Worm (Caenorhabditis elegans) whole organism, mixed stage, embryonic: Measurements from ENCODE around the gene Y59H11AR.10.

Source experiments
- M03D4.4 ChIP-seq: sonication (generic microtip); optimal IDR thresholded peaks from 2 replicates; lab custom pipeline; 2017; ENCODE audit warnings: mild to moderate bottlenecking, missing genetic modification characterization, missing compliant biosample characterization
- bed-3 ChIP-seq: fragments of 200-800 bp; sonication (Bioruptor generic); optimal IDR thresholded peaks from 3 replicates; lab custom pipeline; 2018; ENCODE audit warnings: mild to moderate bottlenecking, missing genetic modification characterization, moderate library complexity, missing compliant biosample characterization
- blmp-1 ChIP-seq: fragments of 150-350 bp; optimal IDR thresholded peaks from 2 replicates; lab custom pipeline; 2014; ENCODE audit warnings: missing biosample characterization, missing genetic modification characterization
- ceh-39 ChIP-seq: fragments of 150-350 bp; optimal IDR thresholded peaks from 2 replicates; lab custom pipeline; 2014; ENCODE audit warnings: missing biosample characterization, missing genetic modification characterization
- ceh-43 ChIP-seq: fragments of 200-800 bp; sonication (Bioruptor generic); optimal IDR thresholded peaks from 2 replicates; lab custom pipeline; 2018; ENCODE audit warnings: mild to moderate bottlenecking, missing genetic modification characterization, moderate library complexity, missing compliant biosample characterization
- ceh-83 ChIP-seq: fragments of 200-800 bp; sonication (Bioruptor generic); optimal IDR thresholded peaks from 2 replicates; lab custom pipeline; 2018; ENCODE audit warnings: mild to moderate bottlenecking, missing genetic modification characterization, missing compliant biosample characterization
- ces-1 ChIP-seq: fragments of 150-350 bp; optimal IDR thresholded peaks from 2 replicates; lab custom pipeline; 2014; ENCODE audit warnings: missing biosample characterization, missing genetic modification reagents, missing genetic modification characterization
- cnd-1 ChIP-seq: fragments of 200-800 bp; sonication (Bioruptor generic); optimal IDR thresholded peaks from 2 replicates; lab custom pipeline; 2018; ENCODE audit warnings: mild to moderate bottlenecking, missing genetic modification characterization, missing compliant biosample characterization
- drap-1 ChIP-seq: fragments of 200-800 bp; sonication (Bioruptor generic); optimal IDR thresholded peaks from 3 replicates; lab custom pipeline; 2018; ENCODE audit warnings: mild to moderate bottlenecking, missing genetic modification characterization, missing compliant biosample characterization
- elt-1 ChIP-seq: sonication (generic microtip); optimal IDR thresholded peaks from 2 replicates; lab custom pipeline; 2017; ENCODE audit warnings: missing genetic modification characterization, mild to moderate bottlenecking, missing compliant biosample characterization, antibody characterized with exemption, moderate library complexity, borderline replicate concordance; ENCODE audit not compliant: insufficient read depth
- elt-3 ChIP-seq: fragments of 150-350 bp; optimal IDR thresholded peaks from 2 replicates; lab custom pipeline; 2014; ENCODE audit warnings: missing biosample characterization, missing genetic modification characterization
- flh-1 ChIP-seq: fragments of 200-800 bp; sonication (Bioruptor generic); optimal IDR thresholded peaks from 2 replicates; lab custom pipeline; 2018; ENCODE audit warnings: mild to moderate bottlenecking, missing genetic modification characterization, moderate library complexity, missing compliant biosample characterization
- ham-2 ChIP-seq: fragments of 200-800 bp; sonication (Bioruptor generic); optimal IDR thresholded peaks from 2 replicates; lab custom pipeline; 2018; ENCODE audit warnings: mild to moderate bottlenecking, missing genetic modification characterization, missing compliant biosample characterization
- hlh-1 ChIP-seq: fragments of 150-350 bp; optimal IDR thresholded peaks from 2 replicates; lab custom pipeline; 2014; ENCODE audit warnings: missing biosample characterization, missing genetic modification reagents, missing genetic modification characterization
- lin-13 ChIP-seq: fragments of 150-350 bp; optimal IDR thresholded peaks from 2 replicates; lab custom pipeline; 2014; ENCODE audit warnings: missing biosample characterization, missing genetic modification characterization
- lin-32 ChIP-seq: fragments of 200-800 bp; sonication (Bioruptor generic); optimal IDR thresholded peaks from 2 replicates; lab custom pipeline; 2018; ENCODE audit warnings: mild to moderate bottlenecking, missing genetic modification characterization, missing compliant biosample characterization
- lsy-2 ChIP-seq: fragments of 150-350 bp; optimal IDR thresholded peaks from 2 replicates; lab custom pipeline; 2014; ENCODE audit warnings: missing biosample characterization, missing genetic modification characterization
- mab-5 ChIP-seq: fragments of 150-350 bp; optimal IDR thresholded peaks from 2 replicates; lab custom pipeline; 2014; ENCODE audit warnings: missing biosample characterization, missing genetic modification characterization
- mep-1 ChIP-seq: fragments of 150-350 bp; optimal IDR thresholded peaks from 2 replicates; lab custom pipeline; 2017; ENCODE audit warnings: missing biosample characterization, missing genetic modification reagents, missing genetic modification characterization, inconsistent platforms
- mls-2 ChIP-seq: sonication (generic microtip); optimal IDR thresholded peaks from 2 replicates; lab custom pipeline; 2016; ENCODE audit warnings: mild to moderate bottlenecking, missing genetic modification characterization, moderate library complexity, missing compliant biosample characterization
- nhr-12 ChIP-seq: fragments of 150-350 bp; optimal IDR thresholded peaks from 2 replicates; lab custom pipeline; 2014; ENCODE audit warnings: missing biosample characterization, missing genetic modification characterization
- nhr-2 ChIP-seq: fragments of 150-350 bp; optimal IDR thresholded peaks from 2 replicates; lab custom pipeline; 2014; ENCODE audit warnings: missing biosample characterization, missing genetic modification characterization
- nhr-237 ChIP-seq: fragments of 150-350 bp; optimal IDR thresholded peaks from 2 replicates; lab custom pipeline; 2014; ENCODE audit warnings: missing biosample characterization, missing genetic modification characterization
- nhr-28 ChIP-seq: fragments of 150-350 bp; optimal IDR thresholded peaks from 2 replicates; lab custom pipeline; 2014; ENCODE audit warnings: missing biosample characterization, missing genetic modification characterization
- nhr-76 ChIP-seq: sonication (generic microtip); optimal IDR thresholded peaks from 2 replicates; lab custom pipeline; 2017; ENCODE audit warnings: missing biosample characterization, missing genetic modification characterization
- pha-4 ChIP-seq: fragments of 150-350 bp; optimal IDR thresholded peaks from 2 replicates; lab custom pipeline; 2018; ENCODE audit warnings: missing biosample characterization, missing genetic modification reagents, missing genetic modification characterization
- sem-2 ChIP-seq: fragments of 200-800 bp; sonication (Bioruptor generic); optimal IDR thresholded peaks from 2 replicates; lab custom pipeline; 2018; ENCODE audit warnings: mild to moderate bottlenecking, missing genetic modification characterization, missing compliant biosample characterization
- snpc-4 ChIP-seq: fragments of 150-350 bp; optimal IDR thresholded peaks from 2 replicates; lab custom pipeline; 2014; ENCODE audit warnings: missing biosample characterization, missing genetic modification characterization
- sptf-1 ChIP-seq: sonication (generic microtip); optimal IDR thresholded peaks from 2 replicates; lab custom pipeline; 2017; ENCODE audit warnings: mild to moderate bottlenecking, missing genetic modification characterization, moderate library complexity, missing compliant biosample characterization
- tbx-8 ChIP-seq: fragments of 200-800 bp; sonication (Bioruptor generic); optimal IDR thresholded peaks from 2 replicates; lab custom pipeline; 2018; ENCODE audit warnings: mild to moderate bottlenecking, missing genetic modification characterization, moderate library complexity, missing compliant biosample characterization
- unc-120 ChIP-seq: sonication (generic microtip); optimal IDR thresholded peaks from 2 replicates; lab custom pipeline; 2017; ENCODE audit warnings: missing genetic modification characterization, missing compliant biosample characterization; ENCODE audit not compliant: poor library complexity, severe bottlenecking
- unc-39 ChIP-seq: fragments of 150-350 bp; optimal IDR thresholded peaks from 2 replicates; lab custom pipeline; 2014; ENCODE audit warnings: missing biosample characterization, missing genetic modification characterization
- unc-62 ChIP-seq: fragments of 150-350 bp; optimal IDR thresholded peaks from 2 replicates; lab custom pipeline; 2014; ENCODE audit warnings: missing biosample characterization, missing genetic modification reagents, missing genetic modification characterization
- zip-8 ChIP-seq: fragments of 150-350 bp; optimal IDR thresholded peaks from 2 replicates; lab custom pipeline; 2014; ENCODE audit warnings: missing biosample characterization, missing genetic modification characterization
- ztf-11 ChIP-seq: fragments of 150-350 bp; optimal IDR thresholded peaks from 2 replicates; lab custom pipeline; 2014; ENCODE audit warnings: missing biosample characterization, missing genetic modification characterization

The Y59H11AR.10 gene

DNA sequence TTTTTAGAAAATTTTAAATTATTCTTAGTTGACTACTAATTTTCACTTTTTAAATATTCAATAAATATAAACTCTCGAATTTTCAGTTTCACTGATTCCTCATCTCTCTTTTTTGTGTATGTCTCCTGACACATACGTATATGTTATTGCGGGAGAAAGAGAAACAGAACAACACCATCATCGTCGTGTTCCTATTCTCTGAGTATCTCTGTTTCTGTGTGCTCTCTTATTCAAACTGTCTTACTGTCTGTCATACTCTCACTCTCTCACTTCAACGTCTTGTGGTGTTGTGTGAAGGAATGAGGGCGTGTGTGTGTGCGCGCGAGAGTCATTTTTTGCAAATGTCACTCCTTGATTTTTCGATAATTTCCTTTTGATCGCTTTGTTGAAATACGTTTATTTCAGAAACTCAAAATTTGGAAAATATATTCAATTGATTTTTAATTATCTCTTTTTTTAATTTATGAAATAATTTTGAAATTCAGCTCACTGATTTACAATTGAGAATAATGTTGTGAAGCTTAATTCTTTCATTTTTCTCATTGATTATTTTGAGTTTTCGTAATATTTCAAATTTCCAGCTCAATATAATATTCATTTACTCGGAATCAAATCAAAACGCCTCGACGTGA lies 17.2 kb downstream of the Y59H11AR.10 start, which contains the start of gene lin-49:
Gene lin-49 (plus strand): TSS at position 582 of the 632 bp plus-strand sequence.
- TF ChIP-seq ceh-39 (tag; lab: Kevin White, UChicago), result peak; percentile 17
- peak; percentile 49 for TF ChIP-seq ces-1
- TF ChIP-seq mep-1 (tag; lab: Kevin White, UChicago), result peak; percentile 34
- TF ChIP-seq unc-62 (GFP tag; lab: Kevin White, UChicago), result no peak
- TF ChIP-seq ceh-83 (GFP tag; lab: Kevin White, UChicago), result no peak
- peak; percentile 46 for TF ChIP-seq pha-4

DNA sequence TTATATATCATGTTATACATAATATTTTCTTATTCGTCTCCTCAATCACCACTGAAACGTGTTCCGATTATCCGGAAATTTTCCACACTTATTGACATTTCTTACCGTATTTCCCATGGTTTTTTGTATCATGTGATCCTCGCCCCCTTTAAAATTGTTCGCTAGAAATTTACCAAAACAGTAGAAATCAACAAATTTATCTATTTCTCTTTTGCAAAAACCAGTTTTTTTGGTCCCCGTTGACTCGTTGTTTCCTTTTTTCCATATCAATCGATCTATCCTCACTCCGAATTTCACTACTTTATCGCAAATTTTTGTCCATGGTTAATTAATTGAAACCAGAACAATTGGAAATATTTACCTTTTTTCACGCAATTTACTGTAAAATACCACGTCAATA lies 22.8 kb downstream of the Y59H11AR.10 start:
- TF ChIP-seq ceh-83 (GFP tag; lab: Kevin White, UChicago), result no peak
- TF ChIP-seq lin-32 (GFP tag; lab: Kevin White, UChicago), result no peak
- TF ChIP-seq ceh-39 (tag; lab: Kevin White, UChicago), result no peak

DNA sequence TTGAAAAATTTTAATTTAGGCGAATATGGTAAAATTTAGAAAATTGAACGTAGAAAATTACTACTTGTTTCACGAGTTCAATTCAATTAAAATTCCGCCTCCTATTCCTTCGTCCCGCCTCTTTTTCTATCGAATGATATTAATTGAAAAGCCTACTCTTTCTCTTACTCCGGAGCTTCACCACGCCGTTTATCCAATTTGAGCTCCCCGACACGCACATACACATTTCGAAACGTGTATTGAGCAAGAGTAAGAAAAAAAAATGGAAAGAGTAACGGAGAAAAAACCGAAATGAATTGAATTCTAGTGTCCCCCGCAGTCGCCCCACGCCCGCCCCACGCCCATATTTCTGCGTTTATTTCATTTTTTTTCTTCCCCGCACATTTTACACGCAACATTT lies 23.3 kb downstream of the Y59H11AR.10 start:
- peak; percentile 78 for TF ChIP-seq ces-1
- no peak for TF ChIP-seq mep-1 (tag; lab: Kevin White, UChicago)
- TF ChIP-seq, all 35 proteins: peak for 1

DNA sequence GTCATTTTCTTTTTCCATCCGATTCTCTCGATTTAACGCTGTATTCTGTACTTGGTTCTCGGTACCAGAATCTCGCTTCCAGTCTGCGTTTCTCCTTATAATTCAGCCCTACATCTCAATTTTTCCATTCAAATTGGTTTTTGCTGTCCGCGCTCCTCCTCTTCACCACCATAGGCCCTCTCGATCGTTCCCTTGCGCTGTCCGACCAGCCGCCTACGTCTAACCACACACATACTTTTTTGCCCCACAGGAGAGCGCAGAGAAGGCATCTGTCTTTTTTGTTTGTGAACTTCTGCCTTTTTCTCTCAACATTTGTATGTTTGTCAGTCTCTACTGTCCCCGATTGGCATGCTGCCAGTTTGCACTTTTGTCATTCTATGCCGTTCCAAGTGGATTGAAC lies 24.4 kb downstream of the Y59H11AR.10 start, which contains the start of gene F42A9.11:
Gene F42A9.11 (plus strand): TSS at position 310 of the 400 bp plus-strand sequence.
- TF ChIP-seq hlh-1 (tag; lab: Kevin White, UChicago), result peak; percentile 6
- TF ChIP-seq sptf-1 (tag; lab: Kevin White, UChicago), result no peak

DNA sequence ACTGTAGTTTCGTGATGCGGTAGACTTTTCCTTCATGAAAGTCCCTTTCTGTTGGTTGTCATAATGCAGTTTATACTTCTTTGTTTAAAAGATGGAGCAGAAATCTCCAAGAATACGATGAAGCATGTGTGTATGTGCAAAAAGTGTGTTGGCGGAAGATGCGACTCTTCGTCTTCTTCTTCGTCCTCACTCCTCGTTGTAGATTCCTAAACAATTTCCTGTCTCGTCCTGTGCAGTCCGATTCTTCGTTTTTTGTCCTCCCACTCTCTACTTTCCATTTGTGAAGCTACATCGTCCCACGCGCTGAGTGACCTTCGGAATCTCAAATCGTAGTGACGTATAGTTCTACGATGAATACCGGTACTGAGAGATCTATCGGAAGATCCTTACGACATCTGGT lies 25.3 kb downstream of the Y59H11AR.10 start:
- TF ChIP-seq M03D4.4 (tag; lab: Kevin White, UChicago) (no peak), nhr-28 (tag; lab: Kevin White, UChicago) (no peak), nhr-12 (tag; lab: Kevin White, UChicago) (no peak), snpc-4 (tag; lab: Kevin White, UChicago) (no peak), lin-32 (GFP tag; lab: Kevin White, UChicago) (no peak), pha-4 (no peak), ham-2 (no peak), cnd-1 (tag; lab: Kevin White, UChicago) (no peak), ceh-43 (no peak), hlh-1 (tag; lab: Kevin White, UChicago) (no peak), blmp-1 (no peak), ceh-83 (GFP tag; lab: Kevin White, UChicago) (no peak), mls-2 (tag; lab: Kevin White, UChicago) (no peak), unc-62 (GFP tag; lab: Kevin White, UChicago) (no peak), nhr-237 (tag; lab: Kevin White, UChicago) (no peak), sem-2 (no peak), nhr-2 (tag; lab: Kevin White, UChicago) (no peak), mab-5 (tag; lab: Kevin White, UChicago) (no peak), tbx-8 (GFP tag; lab: Kevin White, UChicago) (no peak)

DNA sequence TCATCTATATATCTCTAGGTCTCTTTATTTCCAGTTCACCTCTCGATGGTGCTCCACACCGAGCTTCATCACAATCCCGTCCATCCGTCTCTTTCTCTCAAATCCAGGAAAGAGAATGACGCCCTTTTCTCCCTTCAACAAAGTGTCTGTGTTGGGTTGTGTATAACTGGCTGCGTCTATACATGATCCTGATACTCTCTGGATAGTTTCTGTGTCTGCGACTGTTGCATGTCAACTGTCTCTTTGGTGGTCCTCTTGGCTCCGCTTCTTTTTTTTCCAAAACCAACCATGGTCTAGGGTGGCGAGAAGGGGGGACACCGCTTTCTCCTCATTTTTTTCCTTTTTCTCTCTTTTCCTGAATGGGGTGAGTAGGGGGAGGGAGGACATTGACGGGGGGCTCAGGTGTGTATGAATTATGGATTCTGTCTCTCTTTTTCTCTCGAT lies 26.7 kb downstream of the Y59H11AR.10 start:
- TF ChIP-seq pha-4 (no peak), flh-1 (GFP tag; lab: Kevin White, UChicago) (no peak), sem-2 (no peak), lin-13 (tag; lab: Kevin White, UChicago) (no peak), nhr-12 (tag; lab: Kevin White, UChicago) (no peak), ceh-43 (no peak), unc-62 (GFP tag; lab: Kevin White, UChicago) (peak; percentile 67), nhr-2 (tag; lab: Kevin White, UChicago) (no peak), elt-1 (no peak), drap-1 (peak; percentile 4), mep-1 (tag; lab: Kevin White, UChicago) (no peak), nhr-76 (tag; lab: Kevin White, UChicago) (no peak), lin-32 (GFP tag; lab: Kevin White, UChicago) (no peak), nhr-28 (tag; lab: Kevin White, UChicago) (no peak), ztf-11 (no peak), mls-2 (tag; lab: Kevin White, UChicago) (no peak), zip-8 (no peak), elt-3 (tag; lab: Kevin White, UChicago) (no peak), ceh-83 (GFP tag; lab: Kevin White, UChicago) (no peak), unc-39 (tag; lab: Kevin White, UChicago) (no peak), lsy-2 (tag; lab: Kevin White, UChicago) (no peak), nhr-237 (tag; lab: Kevin White, UChicago) (peak; percentile 1), hlh-1 (tag; lab: Kevin White, UChicago) (peak; percentile 59), cnd-1 (tag; lab: Kevin White, UChicago) (no peak), bed-3 (no peak), ham-2 (no peak), mab-5 (tag; lab: Kevin White, UChicago) (no peak), blmp-1 (no peak), M03D4.4 (tag; lab: Kevin White, UChicago) (no peak), snpc-4 (tag; lab: Kevin White, UChicago) (no peak), ceh-39 (tag; lab: Kevin White, UChicago) (no peak), tbx-8 (GFP tag; lab: Kevin White, UChicago) (no peak), ces-1 (peak; percentile 27), unc-120 (tag; lab: Kevin White, UChicago) (peak; percentile 94), sptf-1 (tag; lab: Kevin White, UChicago) (no peak)
